Fruit fly (Drosophila melanogaster) whole organism, embryonic: Measurements from ENCODE around the gene phol.

Source experiments
- CG11695 ChIP-seq: fragments of 200-800 bp; sonication (Bioruptor generic); IDR thresholded peaks from 3 replicates; pipeline ENCODE4 v1.3.6; 2022; ENCODE audit warnings: missing biosample characterization, missing genetic modification characterization
- CG11723 ChIP-seq: fragments of 200-800 bp; sonication (Bioruptor generic); optimal IDR thresholded peaks from 2 replicates; lab custom pipeline; 2017; ENCODE audit warnings: missing biosample characterization, mild to moderate bottlenecking, missing genetic modification characterization
- CG13296 ChIP-seq: fragments of 200-800 bp; sonication (Bioruptor generic); optimal IDR thresholded peaks from 3 replicates; lab custom pipeline; 2018; ENCODE audit warnings: missing biosample characterization, mild to moderate bottlenecking, missing genetic modification characterization
- CG14050 ChIP-seq: fragments of 200-800 bp; sonication (Bioruptor generic); IDR thresholded peaks from 3 replicates; pipeline ENCODE4 v1.3.6; 2022; ENCODE audit warnings: missing biosample characterization, missing genetic modification characterization
- CG14710 ChIP-seq: fragments of 200-800 bp; sonication (Bioruptor generic); optimal IDR thresholded peaks from 3 replicates; lab custom pipeline; 2019; ENCODE audit warnings: missing biosample characterization, mild to moderate bottlenecking, missing genetic modification characterization, moderate library complexity
- CG1602 ChIP-seq: fragments of 200-800 bp; sonication (Bioruptor generic); optimal IDR thresholded peaks from 3 replicates; lab custom pipeline; 2016; ENCODE audit warnings: missing biosample characterization, missing genetic modification characterization
- CG17328 ChIP-seq: fragments of 200-800 bp; sonication (Bioruptor generic); IDR thresholded peaks from 2 replicates; pipeline ENCODE4 v1.3.6; 2022; ENCODE audit warnings: missing biosample characterization, missing genetic modification characterization
- CG17802 ChIP-seq: fragments of 200-800 bp; sonication (Bioruptor generic); optimal IDR thresholded peaks from 2 replicates; lab custom pipeline; 2018; ENCODE audit warnings: missing biosample characterization, mild to moderate bottlenecking, missing genetic modification characterization, moderate library complexity
- CG18619 ChIP-seq: fragments of 200-800 bp; sonication (Bioruptor generic); optimal IDR thresholded peaks from 3 replicates; lab custom pipeline; 2017; ENCODE audit warnings: missing biosample characterization, mild to moderate bottlenecking, missing genetic modification characterization
- CG31365 ChIP-seq: fragments of 200-800 bp; sonication (Bioruptor generic); optimal IDR thresholded peaks from 2 replicates; lab custom pipeline; 2018; ENCODE audit warnings: missing biosample characterization, mild to moderate bottlenecking, missing genetic modification characterization
- CG4854 ChIP-seq: fragments of 200-800 bp; sonication (Bioruptor generic); optimal IDR thresholded peaks from 2 replicates; lab custom pipeline; 2016; ENCODE audit warnings: missing biosample characterization, missing genetic modification characterization, inconsistent platforms
- CG7786 ChIP-seq: fragments of 200-800 bp; sonication (Bioruptor generic); optimal IDR thresholded peaks from 2 replicates; lab custom pipeline; 2016; ENCODE audit warnings: missing biosample characterization, missing genetic modification characterization
- CG7963 ChIP-seq: fragments of 200-800 bp; sonication (Bioruptor generic); IDR thresholded peaks from 3 replicates; pipeline ENCODE4 v1.3.6; 2022; ENCODE audit warnings: missing biosample characterization, missing genetic modification characterization; ENCODE audit not compliant: partially characterized antibody
- CG8281 ChIP-seq: fragments of 200-800 bp; sonication (Bioruptor generic); optimal IDR thresholded peaks from 2 replicates; lab custom pipeline; 2018; ENCODE audit warnings: missing biosample characterization, mild to moderate bottlenecking, missing genetic modification characterization, moderate library complexity
- CG8388 ChIP-seq: fragments of 200-800 bp; sonication (Bioruptor generic); optimal IDR thresholded peaks from 2 replicates; lab custom pipeline; 2019; ENCODE audit warnings: missing biosample characterization, mild to moderate bottlenecking, missing genetic modification characterization, moderate library complexity
- CG8765 ChIP-seq: fragments of 200-800 bp; sonication (Bioruptor generic); IDR thresholded peaks from 2 replicates; pipeline ENCODE4 v1.3.6; 2022; ENCODE audit warnings: missing biosample characterization, missing genetic modification characterization
- CG8944 ChIP-seq: fragments of 200-800 bp; sonication (Bioruptor generic); optimal IDR thresholded peaks from 3 replicates; lab custom pipeline; 2016; ENCODE audit warnings: missing biosample characterization, missing genetic modification characterization
- Dip3 ChIP-seq: fragments of 200-800 bp; sonication (Bioruptor generic); optimal IDR thresholded peaks from 3 replicates; lab custom pipeline; 2016; ENCODE audit warnings: missing biosample characterization, missing genetic modification characterization
- GATAe ChIP-seq: fragments of 200-800 bp; sonication (Bioruptor generic); conservative IDR thresholded peaks from 2 replicates; pipeline ENCODE4 v1.3.6; 2022; ENCODE audit warnings: missing biosample characterization, missing genetic modification characterization
- HLH3B ChIP-seq: fragments of 200-800 bp; sonication (Bioruptor generic); IDR thresholded peaks from 2 replicates; pipeline ENCODE4 v1.3.6; 2022; ENCODE audit warnings: missing biosample characterization, missing genetic modification characterization
- HLH54F ChIP-seq: fragments of 200-800 bp; sonication (Bioruptor generic); optimal IDR thresholded peaks from 3 replicates; lab custom pipeline; 2016; ENCODE audit warnings: missing biosample characterization, missing genetic modification characterization
- HmgD ChIP-seq: fragments of 200-800 bp; sonication (Bioruptor generic); optimal IDR thresholded peaks from 3 replicates; lab custom pipeline; 2016; ENCODE audit warnings: missing biosample characterization, missing genetic modification characterization
- Lhr ChIP-seq: fragments of 200-800 bp; sonication (Bioruptor generic); optimal IDR thresholded peaks from 3 replicates; lab custom pipeline; 2017; ENCODE audit warnings: mild to moderate bottlenecking, missing biosample characterization, missing genetic modification reagents, missing genetic modification characterization
- Mes4 ChIP-seq: fragments of 200-800 bp; sonication (Bioruptor generic); optimal IDR thresholded peaks from 2 replicates; lab custom pipeline; 2016; ENCODE audit warnings: missing biosample characterization, missing genetic modification characterization
- PHDP ChIP-seq: fragments of 200-800 bp; sonication (Bioruptor generic); optimal IDR thresholded peaks from 3 replicates; lab custom pipeline; 2018; ENCODE audit warnings: missing biosample characterization, mild to moderate bottlenecking, missing genetic modification characterization, moderate library complexity
- Spps ChIP-seq: fragments of 200-800 bp; sonication (Bioruptor generic); optimal IDR thresholded peaks from 2 replicates; lab custom pipeline; 2018; ENCODE audit warnings: missing biosample characterization, mild to moderate bottlenecking, missing genetic modification characterization
- ap ChIP-seq: fragments of 200-800 bp; sonication (Bioruptor generic); IDR thresholded peaks from 2 replicates; pipeline ENCODE4 v1.3.6; 2022; ENCODE audit warnings: missing biosample characterization, missing genetic modification characterization
- ash1 ChIP-seq: fragments of 200-800 bp; sonication (Bioruptor generic); optimal IDR thresholded peaks from 2 replicates; lab custom pipeline; 2018; ENCODE audit warnings: missing biosample characterization, mild to moderate bottlenecking, missing genetic modification characterization
- br ChIP-seq: fragments of >200 bp; optimal IDR thresholded peaks from 2 replicates; lab custom pipeline; 2017
- crp ChIP-seq, 2 experiments: fragments of 200-800 bp; sonication (Bioruptor generic); optimal IDR thresholded peaks; 2 replicates in 1 of 2; 3 replicates in 1 of 2; lab custom pipeline; 2017; ENCODE audit warnings: missing biosample characterization in 2 of 2, missing genetic modification characterization in 2 of 2, mild to moderate bottlenecking in 1 of 2, moderate library complexity in 1 of 2
- disco-r ChIP-seq: fragments of 200-800 bp; sonication (Bioruptor generic); optimal IDR thresholded peaks from 2 replicates; lab custom pipeline; 2016; ENCODE audit warnings: missing biosample characterization, missing genetic modification characterization
- emc ChIP-seq: fragments of 200-800 bp; sonication (Bioruptor generic); optimal IDR thresholded peaks from 2 replicates; lab custom pipeline; 2016; ENCODE audit warnings: missing biosample characterization, missing genetic modification characterization
- fd64A ChIP-seq: fragments of 200-800 bp; sonication (Bioruptor generic); optimal IDR thresholded peaks from 3 replicates; lab custom pipeline; 2018; ENCODE audit warnings: missing biosample characterization, mild to moderate bottlenecking, missing genetic modification characterization
- gt ChIP-seq: fragments of 200-800 bp; sonication (Bioruptor generic); IDR thresholded peaks from 2 replicates; pipeline ENCODE4 v1.3.6; 2022; ENCODE audit warnings: missing biosample characterization, missing genetic modification characterization
- h ChIP-seq: fragments of >200 bp; optimal IDR thresholded peaks from 2 replicates; lab custom pipeline; 2017
- ind ChIP-seq: fragments of 200-800 bp; sonication (Bioruptor generic); optimal IDR thresholded peaks from 3 replicates; lab custom pipeline; 2016; ENCODE audit warnings: missing biosample characterization, missing genetic modification characterization
- jing ChIP-seq: fragments of 200-800 bp; sonication (Bioruptor generic); optimal IDR thresholded peaks from 2 replicates; lab custom pipeline; 2018; ENCODE audit warnings: missing biosample characterization, mild to moderate bottlenecking, missing genetic modification characterization
- mld ChIP-seq: fragments of 200-800 bp; sonication (Bioruptor generic); IDR thresholded peaks from 3 replicates; pipeline ENCODE4 v1.3.6; 2022; ENCODE audit warnings: missing biosample characterization, missing genetic modification characterization; ENCODE audit not compliant: partially characterized antibody
- nmo ChIP-seq: fragments of 200-800 bp; sonication (Bioruptor generic); optimal IDR thresholded peaks from 2 replicates; lab custom pipeline; 2018; ENCODE audit warnings: missing biosample characterization, mild to moderate bottlenecking, missing genetic modification characterization, moderate library complexity
- oc ChIP-seq: fragments of 200-800 bp; sonication (Bioruptor generic); optimal IDR thresholded peaks from 2 replicates; lab custom pipeline; 2018; ENCODE audit warnings: missing biosample characterization, mild to moderate bottlenecking, missing genetic modification characterization, moderate library complexity
- otp ChIP-seq: fragments of 200-800 bp; sonication (Bioruptor generic); IDR thresholded peaks from 3 replicates; pipeline ENCODE4, ENCODE4 v1.3.6; 2022; ENCODE audit warnings: missing biosample characterization, missing genetic modification characterization
- pzg ChIP-seq: fragments of 200-800 bp; sonication (Bioruptor generic); optimal IDR thresholded peaks from 3 replicates; lab custom pipeline; 2018; ENCODE audit warnings: missing biosample characterization, mild to moderate bottlenecking, missing genetic modification characterization, moderate library complexity
- row ChIP-seq: fragments of 200-800 bp; sonication (Bioruptor generic); IDR thresholded peaks from 3 replicates; pipeline ENCODE4 v1.3.6; 2022; ENCODE audit warnings: missing biosample characterization, missing genetic modification characterization
- schlank ChIP-seq: fragments of 200-800 bp; sonication (Bioruptor generic); optimal IDR thresholded peaks from 2 replicates; lab custom pipeline; 2018; ENCODE audit warnings: missing biosample characterization, mild to moderate bottlenecking, missing genetic modification characterization
- sd ChIP-seq: fragments of 200-800 bp; sonication (Bioruptor generic); optimal IDR thresholded peaks from 3 replicates; lab custom pipeline; 2018; ENCODE audit warnings: missing biosample characterization, mild to moderate bottlenecking, missing genetic modification characterization, moderate library complexity
- seq ChIP-seq: fragments of 200-800 bp; sonication (Bioruptor generic); IDR thresholded peaks from 2 replicates; pipeline ENCODE4 v1.3.6; 2022; ENCODE audit warnings: missing biosample characterization, missing genetic modification characterization
- sim ChIP-seq: fragments of 200-800 bp; sonication (Bioruptor generic); IDR thresholded peaks from 2 replicates; pipeline ENCODE4 v1.3.6; 2022; ENCODE audit warnings: missing biosample characterization, missing genetic modification characterization
- tll ChIP-seq, 2 experiments: fragments of 200-800 bp in 1 of 2; fragments of >200 bp in 1 of 2; sonication (Bioruptor generic) in 1 of 2; optimal IDR thresholded peaks; 2 replicates each; lab custom pipeline; 2017 to 2019; ENCODE audit warnings: missing biosample characterization in 2 of 2, missing genetic modification characterization in 2 of 2, mild to moderate bottlenecking in 1 of 2, moderate library complexity in 1 of 2
- tup ChIP-seq: fragments of 200-800 bp; sonication (Bioruptor generic); optimal IDR thresholded peaks from 2 replicates; lab custom pipeline; 2016; ENCODE audit warnings: missing biosample characterization, mild to moderate bottlenecking, missing genetic modification characterization, moderate library complexity
- wor ChIP-seq: fragments of 200-800 bp; sonication (Bioruptor generic); IDR thresholded peaks from 2 replicates; pipeline ENCODE4 v1.3.6; 2022; ENCODE audit warnings: missing biosample characterization, missing genetic modification characterization

Gene phol

dm6 chr3L:9422636-9423419 lies 33.3 kb downstream of the phol start, which contains the start of gene aay (continued):
- TF ChIP-seq CG14710 (tag; lab: Kevin White, UChicago) = peak; percentile 98
- TF ChIP-seq ap (GFP tag; lab: Robert Waterston, UW) = peak; percentile 97
- TF ChIP-seq CG31365 (tag; lab: Kevin White, UChicago) = peak; percentile 90
- peak; percentile 99 for TF ChIP-seq CG17328
- TF ChIP-seq Mes4 (GFP tag; lab: Kevin White, UChicago) = peak; percentile 98
- TF ChIP-seq HLH54F (GFP tag; lab: Kevin White, UChicago) = peak; percentile 98
- no peak for TF ChIP-seq h
- peak; percentile 94 for TF ChIP-seq CG8281 (tag; lab: Kevin White, UChicago)
- peak; percentile 76 for TF ChIP-seq HmgD (GFP tag; lab: Kevin White, UChicago)
- TF ChIP-seq seq = peak; percentile 98
- TF ChIP-seq fd64A (GFP tag; lab: Kevin White, UChicago) = peak; percentile 97
- peak; percentile 96 for TF ChIP-seq sd (tag; lab: Kevin White, UChicago)
- TF ChIP-seq pzg (GFP tag; lab: Kevin White, UChicago) = peak; percentile 17
- peak; percentile 98 for TF ChIP-seq CG8765 (GFP tag; lab: Robert Waterston, UW)
- peak; percentile 93 for TF ChIP-seq schlank
- peak; percentile 78 for TF ChIP-seq disco-r (GFP tag; lab: Kevin White, UChicago)
- peak; percentile 97 for TF ChIP-seq wor
- TF ChIP-seq nmo (GFP tag; lab: Kevin White, UChicago) = peak; percentile 99
- TF ChIP-seq crp (GFP tag; optimal IDR thresholded peaks at IDR 0.05; lab: Kevin White, UChicago) = peak in 1 of 2 experiments; percentile 75
- peak; percentile 19 to 83 for TF ChIP-seq tll (GFP tag; optimal IDR thresholded peaks at IDR 0.05; lab: Kevin White, UChicago)
- peak; percentile 99 for TF ChIP-seq PHDP
- TF ChIP-seq Dip3 (GFP tag; lab: Kevin White, UChicago) = peak; percentile 98
- TF ChIP-seq CG8388 (GFP tag; lab: Kevin White, UChicago) = peak; percentile 99
- peak; percentile 97 for TF ChIP-seq CG14050
- TF ChIP-seq Spps = peak; percentile 98
- peak; percentile 97 for TF ChIP-seq CG11723
- peak; percentile 99 for TF ChIP-seq oc (tag; lab: Kevin White, UChicago)
- peak; percentile 94 for TF ChIP-seq emc (GFP tag; lab: Kevin White, UChicago)
- peak; percentile 98 for TF ChIP-seq CG11695 (GFP tag; lab: Robert Waterston, UW)
- peak; percentile 90 for TF ChIP-seq CG17802 (tag; lab: Kevin White, UChicago)
- TF ChIP-seq mld (GFP tag; lab: Robert Waterston, UW) = no peak
- TF ChIP-seq CG7786 (GFP tag; lab: Kevin White, UChicago) = peak; percentile 97
- TF ChIP-seq GATAe (GFP tag; lab: Robert Waterston, UW) = peak; percentile 97
- TF ChIP-seq otp = peak; percentile 97
- TF ChIP-seq ash1 = peak; percentile 87
- peak; percentile 99 for TF ChIP-seq ind (GFP tag; lab: Kevin White, UChicago)
- peak; percentile 96 for TF ChIP-seq gt (GFP tag; lab: Robert Waterston, UW)
- peak; percentile 99 for TF ChIP-seq CG4854
- peak; percentile 99 for TF ChIP-seq CG18619 (GFP tag; lab: Kevin White, UChicago)
- peak; percentile 97 for TF ChIP-seq tup
- peak; percentile 98 for TF ChIP-seq CG1602 (GFP tag; lab: Kevin White, UChicago)
- TF ChIP-seq jing (GFP tag; lab: Kevin White, UChicago) = peak; percentile 97
- peak; percentile 99 for TF ChIP-seq CG13296 (GFP tag; lab: Kevin White, UChicago)
- peak; percentile 98 for TF ChIP-seq HLH3B (GFP tag; lab: Robert Waterston, UW)
- no peak for TF ChIP-seq CG7963 (GFP tag; lab: Robert Waterston, UW)
- TF ChIP-seq sim = peak; percentile 96
- peak; percentile 99 for TF ChIP-seq row (GFP tag; lab: Robert Waterston, UW)
- TF ChIP-seq Lhr = peak; percentile 96
- no peak for TF ChIP-seq br
- TF ChIP-seq CG8944 (GFP tag; lab: Kevin White, UChicago) = peak; percentile 95
